Fruit fly (Drosophila melanogaster) whole organism, prepupa: ENCODE data around the gene CG15196.

ENCODE experiments used
- CG10631 ChIP-seq: fragments of 200-800 bp; sonication (Bioruptor generic); optimal IDR thresholded peaks from 2 replicates; lab custom pipeline; 2016; ENCODE audit warnings: missing biosample characterization, missing genetic modification characterization
- CG11294 ChIP-seq: fragments of 200-800 bp; sonication (Bioruptor generic); IDR thresholded peaks from 2 replicates; pipeline ENCODE4 v1.3.6; 2022; ENCODE audit warnings: missing biosample characterization, missing genetic modification characterization
- CG11762 ChIP-seq: fragments of 200-800 bp; sonication (Bioruptor generic); optimal IDR thresholded peaks from 3 replicates; lab custom pipeline; 2016; ENCODE audit warnings: missing biosample characterization, missing genetic modification characterization; ENCODE audit not compliant: insufficient read depth
- CG11902 ChIP-seq: fragments of 200-800 bp; sonication (Bioruptor generic); optimal IDR thresholded peaks from 3 replicates; lab custom pipeline; 2016; ENCODE audit warnings: missing biosample characterization, missing genetic modification characterization
- CG15336 ChIP-seq: fragments of 200-800 bp; sonication (Bioruptor generic); IDR thresholded peaks from 2 replicates; pipeline ENCODE4 v1.3.6; 2022; ENCODE audit warnings: missing biosample characterization, missing genetic modification characterization
- CG16779 ChIP-seq: fragments of 200-800 bp; sonication (Bioruptor generic); optimal IDR thresholded peaks from 3 replicates; lab custom pipeline; 2017; ENCODE audit warnings: missing biosample characterization, mild to moderate bottlenecking, missing genetic modification characterization
- CG32006 ChIP-seq: fragments of 200-800 bp; sonication (Bioruptor generic); optimal IDR thresholded peaks from 3 replicates; lab custom pipeline; 2017; ENCODE audit warnings: missing biosample characterization, mild to moderate bottlenecking, missing genetic modification characterization
- CG3919 ChIP-seq: fragments of 200-800 bp; sonication (Bioruptor generic); optimal IDR thresholded peaks from 3 replicates; lab custom pipeline; 2016; ENCODE audit warnings: missing biosample characterization, missing genetic modification characterization
- CG4318 ChIP-seq: fragments of 200-800 bp; sonication (Bioruptor generic); optimal IDR thresholded peaks from 3 replicates; lab custom pipeline; 2017; ENCODE audit warnings: missing biosample characterization, mild to moderate bottlenecking, missing genetic modification characterization
- CG6163 ChIP-seq: fragments of 200-800 bp; sonication (Bioruptor generic); IDR thresholded peaks from 3 replicates; pipeline ENCODE4 v1.3.6; 2022; ENCODE audit warnings: missing biosample characterization, missing genetic modification characterization
- CG6276 ChIP-seq: fragments of 200-800 bp; sonication (Bioruptor generic); optimal IDR thresholded peaks from 2 replicates; lab custom pipeline; 2017; ENCODE audit warnings: missing biosample characterization, mild to moderate bottlenecking, missing genetic modification characterization
- CG8119 ChIP-seq: fragments of 200-800 bp; sonication (Bioruptor generic); IDR thresholded peaks from 3 replicates; pipeline ENCODE4 v1.3.6; 2022; ENCODE audit warnings: missing biosample characterization, missing genetic modification characterization
- CG8319 ChIP-seq: fragments of 200-800 bp; sonication (Bioruptor generic); optimal IDR thresholded peaks from 3 replicates; lab custom pipeline; 2016; ENCODE audit warnings: missing biosample characterization, missing genetic modification characterization
- Eip75B ChIP-seq: fragments of 200-800 bp; sonication (Bioruptor generic); optimal IDR thresholded peaks from 3 replicates; lab custom pipeline; 2016; ENCODE audit warnings: missing biosample characterization, missing genetic modification characterization
- Eip78C ChIP-seq: fragments of 200-800 bp; sonication (Bioruptor generic); peaks from one replicate; lab custom pipeline; 2016; ENCODE audit warnings: missing biosample characterization, missing genetic modification characterization
- Ets96B ChIP-seq: fragments of 200-800 bp; optimal IDR thresholded peaks from 2 replicates; lab custom pipeline; 2019; ENCODE audit warnings: missing biosample characterization, mild to moderate bottlenecking, missing genetic modification characterization, moderate library complexity
- Gug ChIP-seq: fragments of 200-800 bp; sonication (Bioruptor generic); IDR thresholded peaks from 2 replicates; pipeline ENCODE4 v1.3.6; 2022; ENCODE audit warnings: missing biosample characterization, missing genetic modification characterization
- Hr38 ChIP-seq: sonication (Bioruptor generic); optimal IDR thresholded peaks from 2 replicates; lab custom pipeline; 2016; ENCODE audit warnings: missing biosample characterization, missing genetic modification characterization
- Lpt ChIP-seq: fragments of 200-800 bp; sonication (Bioruptor generic); optimal IDR thresholded peaks from 3 replicates; lab custom pipeline; 2016; ENCODE audit warnings: missing biosample characterization, missing genetic modification characterization
- OdsH ChIP-seq: fragments of 200-800 bp; sonication (Bioruptor generic); optimal IDR thresholded peaks from 3 replicates; lab custom pipeline; 2016; ENCODE audit warnings: missing biosample characterization, missing genetic modification characterization
- Smox ChIP-seq: fragments of 200-800 bp; sonication (Bioruptor generic); optimal IDR thresholded peaks from 3 replicates; lab custom pipeline; 2016; ENCODE audit warnings: missing biosample characterization, missing genetic modification characterization
- Sox102F ChIP-seq: fragments of 200-800 bp; sonication (Bioruptor generic); optimal IDR thresholded peaks from 2 replicates; lab custom pipeline; 2016; ENCODE audit warnings: missing biosample characterization, mild to moderate bottlenecking, missing genetic modification characterization
- Sox15 ChIP-seq: fragments of 200-800 bp; sonication (Bioruptor generic); optimal IDR thresholded peaks from 3 replicates; lab custom pipeline; 2016; ENCODE audit warnings: missing biosample characterization, missing genetic modification characterization
- achi ChIP-seq: fragments of 200-800 bp; sonication (Bioruptor generic); optimal IDR thresholded peaks from 3 replicates; lab custom pipeline; 2016; ENCODE audit warnings: missing biosample characterization, missing genetic modification characterization
- acj6 ChIP-seq: fragments of 200-800 bp; sonication (Bioruptor generic); optimal IDR thresholded peaks from 3 replicates; lab custom pipeline; 2016; ENCODE audit warnings: missing biosample characterization, missing genetic modification characterization
- cyc ChIP-seq: fragments of 200-800 bp; sonication (Bioruptor generic); optimal IDR thresholded peaks from 3 replicates; lab custom pipeline; 2016; ENCODE audit warnings: missing biosample characterization, missing genetic modification characterization
- dsx ChIP-seq: fragments of 200-800 bp; optimal IDR thresholded peaks from 3 replicates; lab custom pipeline; 2019; ENCODE audit warnings: missing biosample characterization, mild to moderate bottlenecking, missing genetic modification characterization, moderate library complexity; ENCODE audit not compliant: poor library complexity, severe bottlenecking
- eg ChIP-seq: fragments of 200-800 bp; sonication (Bioruptor generic); IDR thresholded peaks from 3 replicates; pipeline ENCODE4 v1.3.6; 2022; ENCODE audit warnings: missing biosample characterization, missing genetic modification characterization
- esn ChIP-seq: fragments of 200-800 bp; sonication (Bioruptor generic); optimal IDR thresholded peaks from 2 replicates; lab custom pipeline; 2016; ENCODE audit warnings: missing biosample characterization, mild to moderate bottlenecking, missing genetic modification characterization, moderate library complexity
- fd59A ChIP-seq: fragments of 200-800 bp; sonication (Bioruptor generic); optimal IDR thresholded peaks from 2 replicates; lab custom pipeline; 2017; ENCODE audit warnings: missing biosample characterization, mild to moderate bottlenecking, missing genetic modification characterization, missing genetic modification reagents
- fd85E ChIP-seq: fragments of 200-800 bp; sonication (Bioruptor generic); optimal IDR thresholded peaks from 3 replicates; lab custom pipeline; 2016; ENCODE audit warnings: missing biosample characterization, missing genetic modification characterization
- lz ChIP-seq: fragments of 200-800 bp; sonication (Bioruptor generic); optimal IDR thresholded peaks from 3 replicates; lab custom pipeline; 2016; ENCODE audit warnings: missing biosample characterization, missing genetic modification characterization
- ss ChIP-seq, 2 experiments: fragments of 200-800 bp; sonication (Bioruptor generic); optimal IDR thresholded peaks; 2 replicates in 1 of 2; 3 replicates in 1 of 2; lab custom pipeline; 2017 to 2018; ENCODE audit warnings: mild to moderate bottlenecking in 2 of 2, missing biosample characterization in 2 of 2, missing genetic modification characterization in 2 of 2, moderate library complexity in 1 of 2
- svp ChIP-seq: fragments of 200-800 bp; sonication (Bioruptor generic); peaks from one replicate; lab custom pipeline; 2016; ENCODE audit warnings: missing biosample characterization, missing genetic modification characterization

CG15196 gene

DNA sequence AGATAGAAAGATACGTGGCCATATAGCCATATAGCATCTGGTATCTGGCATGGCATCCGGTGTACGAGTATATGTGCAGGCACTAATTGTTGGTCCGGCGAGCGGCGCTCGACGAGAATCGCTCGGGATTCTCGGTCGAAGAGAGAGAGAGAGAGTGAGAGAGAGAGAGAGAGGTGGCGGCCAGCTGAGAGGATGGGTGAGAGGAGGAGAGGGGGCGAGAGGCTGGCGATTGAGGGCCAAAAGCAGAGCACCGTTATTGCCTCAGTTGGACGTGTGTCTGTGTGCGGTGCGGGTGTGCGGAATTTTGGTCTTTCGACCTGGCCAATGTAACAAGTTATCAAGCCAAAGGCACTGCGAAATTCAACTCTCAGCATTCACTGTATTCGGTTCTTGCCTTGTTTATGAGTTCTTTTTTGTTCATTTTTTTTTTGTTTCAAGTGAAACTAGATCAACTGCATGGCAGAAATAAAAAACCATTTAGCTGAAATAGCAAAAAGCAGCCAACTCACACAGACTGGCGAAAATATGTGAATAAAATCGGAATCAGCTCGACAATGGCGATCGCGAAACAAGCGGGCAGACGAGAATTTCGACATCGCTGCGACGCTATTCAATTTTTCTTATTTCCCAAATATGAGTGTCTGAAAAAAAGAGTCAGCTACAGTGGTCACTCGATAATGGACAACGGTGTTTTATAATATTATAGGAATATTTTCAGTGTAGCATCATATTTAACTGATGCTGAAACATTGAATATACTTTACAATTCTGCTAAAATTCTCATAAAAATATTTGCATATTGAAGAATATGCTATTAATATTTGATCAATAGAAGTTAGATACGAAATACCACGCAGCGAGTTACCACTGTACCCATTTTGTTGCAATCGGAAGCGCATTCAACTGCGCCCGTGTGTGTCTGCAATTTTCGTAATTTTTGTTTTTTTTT lies 36.7 kb upstream of the CG15196 start (continued):
- TF ChIP-seq Sox15: no peak
- TF ChIP-seq CG4318 (GFP tag; lab: Kevin White, UChicago): no peak
- TF ChIP-seq Smox (GFP tag; lab: Kevin White, UChicago): no peak
- TF ChIP-seq Eip75B (GFP tag; lab: Kevin White, UChicago): no peak
- TF ChIP-seq Ets96B (tag; lab: Kevin White, UChicago): no peak
- peak; percentile 15 for TF ChIP-seq lz (GFP tag; lab: Kevin White, UChicago)
- TF ChIP-seq cyc (GFP tag; lab: Kevin White, UChicago): no peak
- peak; percentile 27 for TF ChIP-seq OdsH (GFP tag; lab: Kevin White, UChicago)
- no peak for TF ChIP-seq fd85E (GFP tag; lab: Kevin White, UChicago)
- TF ChIP-seq Sox102F (GFP tag; lab: Kevin White, UChicago): no peak
- no peak for TF ChIP-seq CG8319
- peak; percentile 58 for TF ChIP-seq eg (GFP tag; lab: Robert Waterston, UW)
- TF ChIP-seq CG6163 (GFP tag; lab: Robert Waterston, UW): 0 out of 3 replicates have a peak, but pooled peaks have one; percentile 21
- TF ChIP-seq CG8119 (GFP tag; lab: Robert Waterston, UW): peak; percentile 49; the same call in 2 of the 3 replicates
- no peak for TF ChIP-seq ss (GFP tag; optimal IDR thresholded peaks at IDR 0.05; lab: Kevin White, UChicago)
- TF ChIP-seq CG32006 (GFP tag; lab: Kevin White, UChicago): peak; percentile 29
- TF ChIP-seq Gug: no peak
- TF ChIP-seq CG15336 (GFP tag; lab: Robert Waterston, UW): peak; percentile 28; the same call in 1 of the 2 replicates
- TF ChIP-seq svp (GFP tag; lab: Kevin White, UChicago): peak; percentile 56
- TF ChIP-seq dsx (GFP tag; lab: Kevin White, UChicago): no peak
- no peak for TF ChIP-seq CG10631 (GFP tag; lab: Kevin White, UChicago)

DNA sequence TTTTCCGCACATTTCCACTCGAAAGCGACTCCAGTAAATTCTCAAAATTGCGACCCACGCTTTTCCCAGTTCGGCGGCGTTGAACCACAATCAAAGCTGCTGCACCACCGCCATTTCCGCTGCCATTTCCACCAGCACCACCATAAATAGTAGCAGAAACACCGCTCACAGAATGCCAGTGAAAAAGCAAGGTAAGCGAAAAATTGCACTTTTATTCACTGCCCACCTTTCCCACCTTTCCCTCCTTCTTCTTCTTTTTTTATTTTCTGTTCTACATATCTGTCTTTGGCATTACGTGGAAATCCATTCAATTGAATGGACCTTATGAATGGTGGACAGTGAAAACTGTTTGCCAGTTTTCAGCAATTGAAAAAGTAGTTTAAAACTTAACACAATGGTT lies 35.4 kb upstream of the CG15196 start:
- no peak for TF ChIP-seq CG4318 (GFP tag; lab: Kevin White, UChicago)
- TF ChIP-seq CG32006 (GFP tag; lab: Kevin White, UChicago): no peak
- TF ChIP-seq CG11762 (GFP tag; lab: Kevin White, UChicago): no peak
- TF ChIP-seq Lpt (GFP tag; lab: Kevin White, UChicago): no peak
- no peak for TF ChIP-seq fd59A (GFP tag; lab: Kevin White, UChicago)
- TF ChIP-seq CG6276 (GFP tag; lab: Kevin White, UChicago): no peak
- no peak for TF ChIP-seq CG11294 (GFP tag; lab: Robert Waterston, UW)
- TF ChIP-seq achi (GFP tag; lab: Kevin White, UChicago): no peak
- no peak for TF ChIP-seq Smox (GFP tag; lab: Kevin White, UChicago)
- TF ChIP-seq Gug: no peak
- no peak for TF ChIP-seq CG15336 (GFP tag; lab: Robert Waterston, UW)
- no peak for TF ChIP-seq Hr38 (GFP tag; lab: Kevin White, UChicago)
- TF ChIP-seq Eip78C (GFP tag; lab: Kevin White, UChicago): no peak
- TF ChIP-seq CG11902 (GFP tag; lab: Kevin White, UChicago): no peak
- no peak for TF ChIP-seq CG6163 (GFP tag; lab: Robert Waterston, UW)
- TF ChIP-seq OdsH (GFP tag; lab: Kevin White, UChicago): no peak
- no peak for TF ChIP-seq acj6 (GFP tag; lab: Kevin White, UChicago)
- TF ChIP-seq ss (GFP tag; optimal IDR thresholded peaks at IDR 0.05; lab: Kevin White, UChicago): no peak

DNA sequence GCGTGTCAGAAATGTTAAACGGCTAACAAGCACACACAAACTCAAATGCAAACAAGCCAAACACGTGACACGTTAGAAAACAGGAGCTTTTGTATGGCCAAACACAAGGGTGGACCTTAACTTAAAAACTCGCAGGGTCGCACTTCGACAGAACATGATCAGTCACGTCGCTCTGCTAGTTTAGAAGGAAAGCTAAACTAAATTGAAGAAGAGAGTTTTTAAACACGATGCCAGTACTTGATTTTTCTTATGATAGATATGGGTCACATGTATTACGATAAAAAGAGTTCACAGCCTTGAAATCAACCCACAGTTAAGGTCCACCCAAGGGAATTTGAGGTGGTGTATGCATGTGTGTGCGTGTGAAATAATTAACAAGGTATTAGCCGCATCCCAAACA lies 31.4 kb upstream of the CG15196 start:
- peak; percentile 8 for TF ChIP-seq OdsH (GFP tag; lab: Kevin White, UChicago)
- TF ChIP-seq achi (GFP tag; lab: Kevin White, UChicago): peak; percentile 1
- 0 out of 3 replicates have a peak, but pooled peaks have one; percentile 17 for TF ChIP-seq eg (GFP tag; lab: Robert Waterston, UW)
- no peak for TF ChIP-seq CG16779 (tag; lab: Kevin White, UChicago)
- peak in 1 of 2 experiments; percentile 7 for TF ChIP-seq ss (GFP tag; optimal IDR thresholded peaks at IDR 0.05; lab: Kevin White, UChicago)
- TF ChIP-seq CG3919 (GFP tag; lab: Kevin White, UChicago): no peak
- peak; percentile 5 for TF ChIP-seq CG32006 (GFP tag; lab: Kevin White, UChicago)
- TF ChIP-seq esn (GFP tag; lab: Kevin White, UChicago): no peak
- TF ChIP-seq, all 60 proteins: peak for 5
